Fruit fly (Drosophila melanogaster) whole organism, embryonic: ENCODE results near the gene RpLP1.
A peak's percentile ranks its signal among the peaks of the same experiment; 100 is the strongest.

Experiments used
- Awh ChIP-seq: fragments of 200-800 bp; sonication (Bioruptor generic); IDR thresholded peaks from 2 replicates; pipeline ENCODE4, ENCODE4 v1.3.6; 2022; ENCODE audit warnings: missing biosample characterization, missing genetic modification characterization
- C15 ChIP-seq: fragments of 200-800 bp; sonication (Bioruptor generic); IDR thresholded peaks from 3 replicates; pipeline ENCODE4 v1.3.6; 2022; ENCODE audit warnings: missing biosample characterization, missing genetic modification characterization
- CG10366 ChIP-seq: fragments of 200-800 bp; sonication (Bioruptor generic); IDR thresholded peaks from 2 replicates; pipeline ENCODE4 v1.3.6; 2022; ENCODE audit warnings: missing biosample characterization, missing genetic modification characterization
- CG10431 ChIP-seq: fragments of 200-800 bp; sonication (Bioruptor generic); optimal IDR thresholded peaks from 3 replicates; lab custom pipeline; 2018; ENCODE audit warnings: missing biosample characterization, mild to moderate bottlenecking, missing genetic modification characterization
- CG11398 ChIP-seq: fragments of 200-800 bp; sonication (Bioruptor generic); optimal IDR thresholded peaks from 2 replicates; lab custom pipeline; 2016; ENCODE audit warnings: missing biosample characterization, missing genetic modification characterization
- CG12104 ChIP-seq: fragments of 200-800 bp; sonication (Bioruptor generic); optimal IDR thresholded peaks from 3 replicates; lab custom pipeline; 2016; ENCODE audit warnings: missing biosample characterization, missing genetic modification characterization
- CG12659 ChIP-seq: fragments of 200-800 bp; sonication (Bioruptor generic); optimal IDR thresholded peaks from 3 replicates; lab custom pipeline; 2017; ENCODE audit warnings: mild to moderate bottlenecking, missing biosample characterization, missing genetic modification reagents, missing genetic modification characterization
- CG12744 ChIP-seq: fragments of 200-800 bp; sonication (Bioruptor generic); optimal IDR thresholded peaks from 2 replicates; lab custom pipeline; 2016; ENCODE audit warnings: missing biosample characterization, missing genetic modification characterization
- CG13287 ChIP-seq: fragments of 200-800 bp; sonication (Bioruptor generic); IDR thresholded peaks from 2 replicates; pipeline ENCODE4 v1.3.6; 2022; ENCODE audit warnings: missing biosample characterization, missing genetic modification characterization; ENCODE audit not compliant: partially characterized antibody
- CG14441 ChIP-seq: fragments of 200-800 bp; sonication (Bioruptor generic); IDR thresholded peaks from 2 replicates; pipeline ENCODE4 v1.3.6; 2022; ENCODE audit warnings: missing biosample characterization, missing genetic modification characterization
- CG1603 ChIP-seq: fragments of 200-800 bp; sonication (Bioruptor generic); optimal IDR thresholded peaks from 2 replicates; lab custom pipeline; 2019; ENCODE audit warnings: missing biosample characterization, mild to moderate bottlenecking, missing genetic modification characterization, moderate library complexity
- CG16813 ChIP-seq: fragments of 200-800 bp; sonication (Bioruptor generic); IDR thresholded peaks from 3 replicates; pipeline ENCODE4 v1.3.6; 2022; ENCODE audit warnings: missing biosample characterization, missing genetic modification characterization; ENCODE audit not compliant: partially characterized antibody
- CG17385 ChIP-seq: fragments of 200-800 bp; sonication (Bioruptor generic); optimal IDR thresholded peaks from 3 replicates; lab custom pipeline; 2018; ENCODE audit warnings: missing biosample characterization, mild to moderate bottlenecking, missing genetic modification characterization
- CG18262 ChIP-seq: fragments of 200-800 bp; optimal IDR thresholded peaks from 3 replicates; lab custom pipeline; 2019; ENCODE audit warnings: missing biosample characterization, mild to moderate bottlenecking, missing genetic modification characterization, moderate library complexity
- CG18476 ChIP-seq: fragments of 200-800 bp; sonication (Bioruptor generic); optimal IDR thresholded peaks from 2 replicates; lab custom pipeline; 2016; ENCODE audit warnings: missing biosample characterization, mild to moderate bottlenecking, missing genetic modification characterization
- CG2199 ChIP-seq: fragments of 200-800 bp; sonication (Bioruptor generic); IDR thresholded peaks from 3 replicates; pipeline ENCODE4 v1.3.6; 2022; ENCODE audit warnings: missing biosample characterization, missing genetic modification characterization
- CG3163 ChIP-seq: fragments of 200-800 bp; sonication (Bioruptor generic); optimal IDR thresholded peaks from 3 replicates; lab custom pipeline; 2016; ENCODE audit warnings: missing biosample characterization, missing genetic modification characterization
- CG34376 ChIP-seq: fragments of 200-800 bp; sonication (Bioruptor generic); optimal IDR thresholded peaks from 2 replicates; lab custom pipeline; 2018; ENCODE audit warnings: missing biosample characterization, mild to moderate bottlenecking, missing genetic modification characterization
- CG4424 ChIP-seq: fragments of 200-800 bp; sonication (Bioruptor generic); optimal IDR thresholded peaks from 3 replicates; lab custom pipeline; 2016; ENCODE audit warnings: missing biosample characterization, missing genetic modification characterization
- CG9797 ChIP-seq: fragments of 200-800 bp; sonication (Bioruptor generic); optimal IDR thresholded peaks from 3 replicates; lab custom pipeline; 2018; ENCODE audit warnings: missing biosample characterization, mild to moderate bottlenecking, missing genetic modification characterization
- CTCF ChIP-seq: fragments of 200-800 bp; sonication (Bioruptor generic); optimal IDR thresholded peaks from 2 replicates; lab custom pipeline; 2017; ENCODE audit warnings: missing biosample characterization, mild to moderate bottlenecking, missing genetic modification characterization, moderate library complexity
- CrebB ChIP-seq: fragments of 200-800 bp; sonication (Bioruptor generic); optimal IDR thresholded peaks from 3 replicates; lab custom pipeline; 2018; ENCODE audit warnings: missing biosample characterization, mild to moderate bottlenecking, missing genetic modification characterization
- Dek ChIP-seq: fragments of 200-800 bp; sonication (Bioruptor generic); optimal IDR thresholded peaks from 3 replicates; lab custom pipeline; 2019; ENCODE audit warnings: missing biosample characterization, mild to moderate bottlenecking, missing genetic modification characterization, moderate library complexity
- H15 ChIP-seq: fragments of 200-800 bp; sonication (Bioruptor generic); IDR thresholded peaks from 3 replicates; pipeline ENCODE4 v1.3.6; 2022; ENCODE audit warnings: missing biosample characterization, missing genetic modification characterization
- HLH4C ChIP-seq: fragments of 200-800 bp; sonication (Bioruptor generic); IDR thresholded peaks from 3 replicates; pipeline ENCODE4 v1.3.6; 2022; ENCODE audit warnings: missing biosample characterization, missing genetic modification characterization; ENCODE audit not compliant: partially characterized antibody
- Hey ChIP-seq: fragments of 200-800 bp; sonication (Bioruptor generic); optimal IDR thresholded peaks from 3 replicates; lab custom pipeline; 2018; ENCODE audit warnings: missing biosample characterization, mild to moderate bottlenecking, missing genetic modification characterization
- Hr51 ChIP-seq, 2 experiments: fragments of 200-800 bp; sonication (Bioruptor generic); optimal IDR thresholded peaks; 2 replicates in 1 of 2; 3 replicates in 1 of 2; lab custom pipeline; 2016 to 2018; ENCODE audit warnings: missing biosample characterization in 2 of 2, missing genetic modification characterization in 2 of 2, mild to moderate bottlenecking in 1 of 2, moderate library complexity in 1 of 2
- Kr ChIP-seq: fragments of 200-800 bp; sonication (Bioruptor generic); optimal IDR thresholded peaks from 2 replicates; lab custom pipeline; 2017; ENCODE audit warnings: missing biosample characterization, mild to moderate bottlenecking, missing genetic modification characterization
- MTF-1 ChIP-seq: fragments of 200-800 bp; sonication (Bioruptor generic); optimal IDR thresholded peaks from 2 replicates; lab custom pipeline; 2018; ENCODE audit warnings: missing biosample characterization, mild to moderate bottlenecking, missing genetic modification characterization, borderline replicate concordance
- Mad ChIP-seq: fragments of 200-800 bp; sonication (Bioruptor generic); optimal IDR thresholded peaks from 2 replicates; lab custom pipeline; 2016; ENCODE audit warnings: missing biosample characterization, missing genetic modification characterization
- Side ChIP-seq: fragments of 200-800 bp; sonication (Bioruptor generic); optimal IDR thresholded peaks from 2 replicates; lab custom pipeline; 2016; ENCODE audit warnings: missing biosample characterization, missing genetic modification characterization
- Sin3A ChIP-seq: fragments of >200 bp; optimal IDR thresholded peaks from 2 replicates; lab custom pipeline; 2018
- cas ChIP-seq: fragments of 200-800 bp; sonication (Bioruptor generic); IDR thresholded peaks from 2 replicates; pipeline ENCODE4 v1.3.6; 2022; ENCODE audit warnings: missing biosample characterization, missing genetic modification characterization
- cato ChIP-seq: fragments of 200-800 bp; sonication (Bioruptor generic); optimal IDR thresholded peaks from 2 replicates; lab custom pipeline; 2016; ENCODE audit warnings: missing biosample characterization, missing genetic modification characterization, borderline replicate concordance
- chm ChIP-seq: fragments of 200-800 bp; sonication (Bioruptor generic); IDR thresholded peaks from 2 replicates; pipeline ENCODE4 v1.3.6; 2022; ENCODE audit warnings: missing biosample characterization, missing genetic modification characterization
- danr ChIP-seq: fragments of 200-800 bp; sonication (Bioruptor generic); IDR thresholded peaks from 2 replicates; pipeline ENCODE4 v1.3.6; 2022; ENCODE audit warnings: missing biosample characterization, missing genetic modification characterization
- dmrt99B ChIP-seq: fragments of 200-800 bp; sonication (Bioruptor generic); optimal IDR thresholded peaks from 2 replicates; lab custom pipeline; 2018; ENCODE audit warnings: missing biosample characterization, mild to moderate bottlenecking, missing genetic modification characterization, moderate library complexity
- fd64A ChIP-seq: fragments of 200-800 bp; sonication (Bioruptor generic); optimal IDR thresholded peaks from 3 replicates; lab custom pipeline; 2018; ENCODE audit warnings: missing biosample characterization, mild to moderate bottlenecking, missing genetic modification characterization
- lilli ChIP-seq: fragments of 200-800 bp; sonication (Bioruptor generic); optimal IDR thresholded peaks from 3 replicates; lab custom pipeline; 2016; ENCODE audit warnings: missing biosample characterization, missing genetic modification characterization
- mirr ChIP-seq: fragments of 200-800 bp; sonication (Bioruptor generic); optimal IDR thresholded peaks from 3 replicates; lab custom pipeline; 2018; ENCODE audit warnings: missing biosample characterization, mild to moderate bottlenecking, missing genetic modification characterization
- onecut ChIP-seq: fragments of 200-800 bp; sonication (Bioruptor generic); IDR thresholded peaks from 2 replicates; pipeline ENCODE4 v1.3.6; 2022; ENCODE audit warnings: missing biosample characterization, missing genetic modification characterization
- pnt ChIP-seq: fragments of 200-800 bp; sonication (Bioruptor generic); optimal IDR thresholded peaks from 3 replicates; lab custom pipeline; 2016; ENCODE audit warnings: missing biosample characterization, missing genetic modification characterization
- row ChIP-seq: fragments of 200-800 bp; sonication (Bioruptor generic); IDR thresholded peaks from 3 replicates; pipeline ENCODE4 v1.3.6; 2022; ENCODE audit warnings: missing biosample characterization, missing genetic modification characterization
- run ChIP-seq: fragments of 200-800 bp; sonication (Bioruptor generic); optimal IDR thresholded peaks from 3 replicates; lab custom pipeline; 2018; ENCODE audit warnings: missing biosample characterization, mild to moderate bottlenecking, missing genetic modification characterization
- seq ChIP-seq: fragments of 200-800 bp; sonication (Bioruptor generic); IDR thresholded peaks from 2 replicates; pipeline ENCODE4 v1.3.6; 2022; ENCODE audit warnings: missing biosample characterization, missing genetic modification characterization
- sna ChIP-seq: fragments of 200-800 bp; sonication (Bioruptor generic); IDR thresholded peaks from 2 replicates; pipeline ENCODE4 v1.3.6; 2022; ENCODE audit warnings: missing biosample characterization, missing genetic modification characterization; ENCODE audit not compliant: partially characterized antibody
- toy ChIP-seq: fragments of 200-800 bp; sonication (Bioruptor generic); IDR thresholded peaks from 2 replicates; pipeline ENCODE4 v1.3.6; 2022; ENCODE audit warnings: missing biosample characterization, missing genetic modification characterization
- unc-4 ChIP-seq: fragments of 200-800 bp; sonication (Bioruptor generic); IDR thresholded peaks from 2 replicates; pipeline ENCODE4 v1.3.6; 2022; ENCODE audit warnings: missing biosample characterization, missing genetic modification characterization; ENCODE audit not compliant: partially characterized antibody
- wor ChIP-seq: fragments of 200-800 bp; sonication (Bioruptor generic); IDR thresholded peaks from 2 replicates; pipeline ENCODE4 v1.3.6; 2022; ENCODE audit warnings: missing biosample characterization, missing genetic modification characterization
- yki ChIP-seq: fragments of >200 bp; optimal IDR thresholded peaks from 3 replicates; lab custom pipeline; 2018

RpLP1 gene

DNA sequence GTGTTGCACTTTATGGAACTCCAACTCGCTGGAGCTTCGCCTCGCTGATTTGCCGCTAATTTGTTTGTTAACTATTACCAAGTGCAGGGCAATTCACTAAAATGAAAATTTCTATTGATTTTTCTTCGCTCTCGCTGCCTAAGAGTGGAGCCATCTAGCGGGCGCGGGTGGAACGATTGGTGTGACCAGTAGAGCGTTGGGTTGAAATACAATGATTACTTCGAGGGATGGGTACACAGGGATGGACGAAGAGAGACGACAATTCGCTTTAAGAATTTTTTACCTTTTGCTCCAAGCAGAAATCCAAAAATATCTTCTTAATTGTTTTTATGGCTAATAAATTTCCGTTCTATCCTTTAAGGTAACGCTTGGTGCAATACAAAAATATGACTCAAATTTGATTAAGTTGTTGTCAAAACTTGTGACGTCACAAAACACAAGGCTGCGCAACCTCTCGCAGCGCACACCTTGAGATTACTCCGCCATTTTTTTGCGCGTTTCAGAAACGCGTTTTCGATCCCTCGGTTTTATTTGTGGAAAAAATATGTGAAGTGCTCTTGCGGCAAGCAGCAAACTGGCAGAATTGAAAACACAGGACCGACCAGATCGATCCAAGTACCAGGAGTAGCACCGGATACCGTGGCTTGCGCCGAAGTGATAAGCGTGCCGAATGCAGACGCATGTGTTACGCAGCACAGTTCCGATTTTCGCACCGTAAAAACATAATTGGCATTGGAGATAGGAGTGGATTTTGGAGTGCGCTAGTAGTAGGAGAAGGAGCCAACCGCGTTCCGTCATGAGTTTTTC, 5.0 kb upstream of the RpLP1 start, which contains the start of the genes AP-2alpha and ebi (continued):
- peak; percentile 89 for TF ChIP-seq CG11398 (GFP tag; lab: Kevin White, UChicago)
- peak; percentile 68 for TF ChIP-seq CrebB (tag; lab: Kevin White, UChicago)
- peak; percentile 83 for TF ChIP-seq Dek (tag; lab: Kevin White, UChicago)
- TF ChIP-seq C15 (GFP tag; lab: Robert Waterston, UW) = peak; percentile 62; the same call in 1 of the 3 replicates
- no peak for TF ChIP-seq CG16813
- peak; percentile 79 for TF ChIP-seq CG18262 (tag; lab: Kevin White, UChicago)
- TF ChIP-seq CG1603 (tag; lab: Kevin White, UChicago) = peak; percentile 90
- TF ChIP-seq CG10366 (GFP tag; lab: Robert Waterston, UW) = peak; percentile 85
- no peak for TF ChIP-seq sna (GFP tag; lab: Robert Waterston, UW)
- no peak for TF ChIP-seq dmrt99B
- peak; percentile 70 for TF ChIP-seq CG10431
- peak; percentile 89 for TF ChIP-seq CG14441 (GFP tag; lab: Robert Waterston, UW)
- TF ChIP-seq lilli (GFP tag; lab: Kevin White, UChicago) = peak; percentile 92
- TF ChIP-seq MTF-1 = peak; percentile 58
- TF ChIP-seq CG13287 = peak; percentile 32; the same call in 1 of the 2 replicates
- TF ChIP-seq Mad (GFP tag; lab: Kevin White, UChicago) = peak; percentile 84
- peak; percentile 75; the same call in 1 of the 2 replicates for TF ChIP-seq cas
- TF ChIP-seq H15 (GFP tag; lab: Robert Waterston, UW) = peak; percentile 77
- TF ChIP-seq CG4424 (GFP tag; lab: Kevin White, UChicago) = peak; percentile 92
- TF ChIP-seq Kr = peak; percentile 29
- TF ChIP-seq Side (GFP tag; lab: Kevin White, UChicago) = peak; percentile 89
- TF ChIP-seq CG12104 (GFP tag; lab: Kevin White, UChicago) = peak; percentile 86
- no peak for TF ChIP-seq run (tag; lab: Kevin White, UChicago)
- peak; percentile 87 for TF ChIP-seq danr (GFP tag; lab: Robert Waterston, UW)
- peak; percentile 84 for TF ChIP-seq cato
- peak; percentile 73 for TF ChIP-seq CG18476 (GFP tag; lab: Kevin White, UChicago)
- TF ChIP-seq Sin3A (lab: Kevin White, UChicago) = peak; percentile 100
- TF ChIP-seq onecut (GFP tag; lab: Robert Waterston, UW) = peak; percentile 96
- no peak for TF ChIP-seq Awh
- peak; percentile 78 for TF ChIP-seq chm (GFP tag; lab: Robert Waterston, UW)
- TF ChIP-seq CG34376 (GFP tag; lab: Kevin White, UChicago) = peak; percentile 67
- peak; percentile 26 for TF ChIP-seq mirr
- TF ChIP-seq Hey = peak; percentile 59
- no peak for TF ChIP-seq yki (lab: Kevin White, UChicago)
- TF ChIP-seq CG3163 (GFP tag; lab: Kevin White, UChicago) = peak; percentile 86
- TF ChIP-seq unc-4 = no peak
- peak; percentile 90 for TF ChIP-seq CG12744 (GFP tag; lab: Kevin White, UChicago)
- 0 out of 3 replicates have a peak, but pooled peaks have one; percentile 42 for TF ChIP-seq CG2199 (GFP tag; lab: Robert Waterston, UW)
- TF ChIP-seq seq (GFP tag; lab: Robert Waterston, UW) = peak; percentile 82
- TF ChIP-seq Hr51 (GFP tag; optimal IDR thresholded peaks at IDR 0.05; lab: Kevin White, UChicago) = peak; percentile 74 to 90
- no peak for TF ChIP-seq toy (GFP tag; lab: Robert Waterston, UW)
- TF ChIP-seq CG9797 (GFP tag; lab: Kevin White, UChicago) = peak; percentile 92
- TF ChIP-seq row = peak; percentile 98
- no peak for TF ChIP-seq HLH4C
- peak; percentile 81 for TF ChIP-seq wor (GFP tag; lab: Robert Waterston, UW)
- TF ChIP-seq CG17385 (GFP tag; lab: Kevin White, UChicago) = peak; percentile 76
- TF ChIP-seq CTCF (GFP tag; lab: Kevin White, UChicago) = peak; percentile 93
- TF ChIP-seq pnt = peak; percentile 95
- TF ChIP-seq fd64A (GFP tag; lab: Kevin White, UChicago) = no peak
- peak; percentile 95 for TF ChIP-seq CG12659 (GFP tag; lab: Kevin White, UChicago)
